Fruit fly (Drosophila melanogaster) whole organism, adult: ENCODE results near the gene CG15317.

Experiments
- CG11617 ChIP-seq: fragments of 200-800 bp; sonication (Bioruptor generic); optimal IDR thresholded peaks from 2 replicates; lab custom pipeline; 2017; ENCODE audit warnings: mild to moderate bottlenecking, missing biosample characterization, missing genetic modification reagents, missing genetic modification characterization
- CG12768 ChIP-seq: fragments of 200-800 bp; sonication (Bioruptor generic); optimal IDR thresholded peaks from 2 replicates; lab custom pipeline; 2017; ENCODE audit warnings: missing biosample characterization, missing genetic modification characterization, mild to moderate bottlenecking, moderate library complexity, missing genetic modification reagents
- CG14711 ChIP-seq: fragments of 200-800 bp; sonication (Bioruptor generic); optimal IDR thresholded peaks from 2 replicates; lab custom pipeline; 2018; ENCODE audit warnings: missing biosample characterization, mild to moderate bottlenecking, missing genetic modification characterization, moderate library complexity
- CG1620 ChIP-seq: fragments of 200-800 bp; sonication (Bioruptor generic); optimal IDR thresholded peaks from 2 replicates; lab custom pipeline; 2016; ENCODE audit warnings: missing biosample characterization, missing genetic modification characterization
- CG33017 ChIP-seq: fragments of 200-800 bp; sonication (Bioruptor generic); optimal IDR thresholded peaks from 2 replicates; lab custom pipeline; 2018; ENCODE audit warnings: missing biosample characterization, mild to moderate bottlenecking, missing genetic modification characterization, moderate library complexity
- CG5204 ChIP-seq: fragments of 200-800 bp; sonication (Bioruptor generic); optimal IDR thresholded peaks from 2 replicates; lab custom pipeline; 2016; ENCODE audit warnings: missing biosample characterization, missing genetic modification characterization
- CG7045 ChIP-seq: fragments of 200-800 bp; sonication (Bioruptor generic); optimal IDR thresholded peaks from 2 replicates; lab custom pipeline; 2017; ENCODE audit warnings: missing biosample characterization, mild to moderate bottlenecking, missing genetic modification characterization
- CG7101 ChIP-seq: fragments of 200-800 bp; sonication (Bioruptor generic); optimal IDR thresholded peaks from 2 replicates; lab custom pipeline; 2018; ENCODE audit warnings: missing biosample characterization, mild to moderate bottlenecking, missing genetic modification characterization, moderate library complexity
- Clk ChIP-seq: fragments of 200-800 bp; sonication (Bioruptor generic); optimal IDR thresholded peaks from 2 replicates; lab custom pipeline; 2017; ENCODE audit warnings: missing biosample characterization, missing genetic modification characterization
- Crg-1 ChIP-seq: fragments of 200-800 bp; sonication (Bioruptor generic); optimal IDR thresholded peaks from 2 replicates; lab custom pipeline; 2016; ENCODE audit warnings: missing biosample characterization, missing genetic modification characterization
- Hr96 ChIP-seq: fragments of 200-800 bp; sonication (Bioruptor generic); optimal IDR thresholded peaks from 2 replicates; lab custom pipeline; 2016; ENCODE audit warnings: missing biosample characterization, missing genetic modification characterization
- Mnt ChIP-seq: fragments of 200-800 bp; sonication (Bioruptor generic); optimal IDR thresholded peaks from 2 replicates; lab custom pipeline; 2016; ENCODE audit warnings: missing biosample characterization, mild to moderate bottlenecking, missing genetic modification characterization
- bab1 ChIP-seq: fragments of 200-800 bp; sonication (Bioruptor generic); optimal IDR thresholded peaks from 3 replicates; lab custom pipeline; 2019; ENCODE audit warnings: missing biosample characterization, mild to moderate bottlenecking, missing genetic modification characterization, moderate library complexity
- cic ChIP-seq: fragments of 200-800 bp; sonication (Bioruptor generic); optimal IDR thresholded peaks from 2 replicates; lab custom pipeline; 2017; ENCODE audit warnings: missing biosample characterization, mild to moderate bottlenecking, missing genetic modification characterization, moderate library complexity
- cnc ChIP-seq, 2 experiments: fragments of >200 bp; optimal IDR thresholded peaks; 2 replicates each; lab custom pipeline; 2017
- kay ChIP-seq: fragments of 200-800 bp; sonication (Bioruptor generic); peaks from one replicate; lab custom pipeline; 2016; ENCODE audit warnings: missing biosample characterization, missing genetic modification characterization, borderline replicate concordance
- ovo ChIP-seq: fragments of 200-800 bp; sonication (Bioruptor generic); optimal IDR thresholded peaks from 2 replicates; lab custom pipeline; 2016; ENCODE audit warnings: missing biosample characterization, missing genetic modification characterization
- pad ChIP-seq: fragments of 200-800 bp; sonication (Bioruptor generic); optimal IDR thresholded peaks from 3 replicates; lab custom pipeline; 2017; ENCODE audit warnings: missing biosample characterization, missing genetic modification characterization, mild to moderate bottlenecking, moderate library complexity, missing genetic modification reagents
- tj ChIP-seq: fragments of 200-800 bp; sonication (Bioruptor generic); optimal IDR thresholded peaks from 3 replicates; lab custom pipeline; 2017; ENCODE audit warnings: missing biosample characterization, mild to moderate bottlenecking, missing genetic modification characterization, moderate library complexity
- toe ChIP-seq: fragments of 200-800 bp; sonication (Bioruptor generic); optimal IDR thresholded peaks from 2 replicates; lab custom pipeline; 2016; ENCODE audit warnings: missing biosample characterization, missing genetic modification characterization

The CG15317 gene

DNA sequence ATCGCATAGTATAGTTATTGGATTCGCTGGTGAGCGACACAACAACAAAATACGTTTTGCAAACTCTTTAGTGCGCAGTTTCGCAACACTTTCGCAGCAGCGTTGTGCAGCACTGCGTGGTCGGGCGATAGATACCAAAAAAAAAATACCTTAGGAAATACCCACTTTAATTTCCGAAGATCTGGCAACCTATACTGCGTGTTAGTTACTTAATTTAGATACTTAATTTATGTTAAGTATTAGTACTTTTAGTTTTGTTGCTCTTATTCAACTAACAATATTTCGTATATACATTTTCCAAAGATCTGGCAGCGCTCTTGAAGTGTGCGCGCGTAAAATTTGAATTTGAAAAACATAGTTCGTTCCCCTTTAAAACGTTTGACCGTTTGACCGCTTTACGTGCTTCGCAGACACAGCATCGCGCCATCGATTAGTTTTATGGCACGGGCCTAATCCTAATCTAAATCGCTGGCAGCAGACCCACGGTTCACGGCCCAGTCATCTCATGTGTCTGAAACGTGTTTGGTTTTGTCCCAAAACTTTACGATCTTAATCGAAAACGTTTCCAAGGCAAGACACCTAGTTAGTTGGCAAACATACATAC lies 23.7 kb upstream of the CG15317 start, which contains the start of gene LPCAT:
Gene LPCAT (minus strand): TSS at position 70 of the 604 bp plus-strand sequence.
- TF ChIP-seq CG7045 (GFP tag; lab: Kevin White, UChicago) = peak; percentile 20
- TF ChIP-seq CG11617 (GFP tag; lab: Kevin White, UChicago) = peak; percentile 40
- peak; percentile 66 for TF ChIP-seq CG5204 (GFP tag; lab: Kevin White, UChicago)
- TF ChIP-seq CG12768 = peak; percentile 56
- peak; percentile 84 for TF ChIP-seq CG14711 (tag; lab: Kevin White, UChicago)
- peak; percentile 65 for TF ChIP-seq pad (GFP tag; lab: Kevin White, UChicago)
- TF ChIP-seq CG33017 = peak; percentile 50
- peak; percentile 90 for TF ChIP-seq bab1
- TF ChIP-seq toe (GFP tag; lab: Kevin White, UChicago) = peak; percentile 81
- peak; percentile 87 for TF ChIP-seq Hr96 (GFP tag; lab: Kevin White, UChicago)
- peak; percentile 31 for TF ChIP-seq cic (GFP tag; lab: Kevin White, UChicago)
- TF ChIP-seq kay (GFP tag; lab: Kevin White, UChicago) = no peak
- TF ChIP-seq ovo (GFP tag; lab: Kevin White, UChicago) = peak; percentile 51
- no peak for TF ChIP-seq tj (GFP tag; lab: Kevin White, UChicago)
- peak; percentile 60 for TF ChIP-seq Clk (GFP tag; lab: Kevin White, UChicago)
- TF ChIP-seq Mnt (GFP tag; lab: Kevin White, UChicago) = peak; percentile 73
- no peak for TF ChIP-seq cnc (optimal IDR thresholded peaks at IDR 0.05; lab: Kevin White, UChicago)
- peak; percentile 80 for TF ChIP-seq CG7101 (tag; lab: Kevin White, UChicago)
- peak; percentile 94 for TF ChIP-seq CG1620 (GFP tag; lab: Kevin White, UChicago)
- peak; percentile 82 for TF ChIP-seq Crg-1

DNA sequence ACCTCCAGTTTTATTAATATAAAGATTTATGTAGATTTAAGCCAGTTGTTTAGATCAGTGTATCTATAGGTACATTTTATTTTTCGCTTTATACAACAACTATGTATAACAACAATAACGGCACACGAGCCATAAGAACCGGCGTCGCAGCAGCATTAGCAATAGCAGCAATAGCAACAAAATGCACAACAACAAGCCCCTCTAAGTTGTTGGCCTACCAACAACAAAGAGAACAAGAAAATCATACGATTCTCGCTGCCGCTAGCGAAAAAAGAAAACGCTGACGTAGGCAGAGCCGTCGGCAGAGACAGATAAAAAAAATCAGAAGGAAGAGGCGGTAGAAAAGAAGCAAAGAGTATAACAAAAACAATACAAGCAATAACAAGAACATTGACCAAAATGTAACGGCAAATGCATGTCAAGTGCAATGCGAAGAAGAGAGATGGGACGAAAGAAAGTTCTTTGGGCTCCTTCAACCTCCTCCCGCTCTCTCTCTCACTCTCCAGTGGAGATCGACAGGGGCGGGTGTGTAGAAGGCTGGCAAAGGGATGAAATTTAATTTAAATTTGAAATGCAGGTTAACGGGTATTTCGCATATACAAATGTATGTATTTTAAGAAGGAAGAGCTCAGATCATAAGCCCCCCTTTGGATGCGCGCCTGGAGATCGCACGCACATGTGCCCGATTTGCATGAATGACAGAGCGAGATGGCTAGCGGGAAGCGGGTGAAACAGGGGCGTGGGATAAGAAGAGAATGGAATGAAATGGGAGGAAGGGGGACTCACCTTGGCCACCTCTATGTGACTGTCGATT lies 22.6 kb upstream of the CG15317 start:
- peak; percentile 99 for TF ChIP-seq tj (GFP tag; lab: Kevin White, UChicago)
- TF ChIP-seq ovo (GFP tag; lab: Kevin White, UChicago) = peak; percentile 89
- peak; percentile 97 for TF ChIP-seq bab1
- TF ChIP-seq Crg-1 = peak; percentile 95
- TF ChIP-seq CG11617 (GFP tag; lab: Kevin White, UChicago) = peak; percentile 92
- TF ChIP-seq Mnt (GFP tag; lab: Kevin White, UChicago) = peak; percentile 91
- TF ChIP-seq CG7045 (GFP tag; lab: Kevin White, UChicago) = peak; percentile 92
- TF ChIP-seq Hr96 (GFP tag; lab: Kevin White, UChicago) = peak; percentile 94
- TF ChIP-seq pad (GFP tag; lab: Kevin White, UChicago) = peak; percentile 97
- TF ChIP-seq kay (GFP tag; lab: Kevin White, UChicago) = peak; percentile 78
- TF ChIP-seq cic (GFP tag; lab: Kevin White, UChicago) = peak; percentile 75
- TF ChIP-seq CG5204 (GFP tag; lab: Kevin White, UChicago) = peak; percentile 84
- peak; percentile 55 for TF ChIP-seq toe (GFP tag; lab: Kevin White, UChicago)
- TF ChIP-seq cnc (optimal IDR thresholded peaks at IDR 0.05; lab: Kevin White, UChicago) = no peak
- TF ChIP-seq CG1620 (GFP tag; lab: Kevin White, UChicago) = peak; percentile 97
- TF ChIP-seq CG12768 = peak; percentile 91
- peak; percentile 97 for TF ChIP-seq CG7101 (tag; lab: Kevin White, UChicago)
- peak; percentile 76 for TF ChIP-seq Clk (GFP tag; lab: Kevin White, UChicago)
- TF ChIP-seq CG33017 = peak; percentile 92
- TF ChIP-seq CG14711 (tag; lab: Kevin White, UChicago) = peak; percentile 94

DNA sequence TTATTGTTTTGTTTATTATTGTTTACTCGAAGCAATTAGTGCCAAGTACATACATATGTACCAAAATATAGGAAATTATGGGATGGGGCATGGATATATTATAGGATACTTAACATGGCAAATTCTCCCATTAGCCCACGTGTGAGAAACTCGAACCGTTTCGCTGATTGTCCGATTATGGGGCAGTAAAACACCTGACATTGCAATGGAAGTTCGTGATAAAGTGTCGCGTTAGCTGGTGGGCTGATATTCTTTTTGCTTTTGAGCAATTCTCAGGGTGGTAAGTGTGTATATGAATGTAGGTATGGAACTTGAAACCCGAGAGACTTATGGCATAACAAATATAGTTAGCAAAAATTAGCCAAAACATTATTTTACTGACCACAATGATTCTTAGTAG lies 21.7 kb upstream of the CG15317 start:
- TF ChIP-seq pad (GFP tag; lab: Kevin White, UChicago) (no peak), CG7101 (tag; lab: Kevin White, UChicago) (peak; percentile 40), CG11617 (GFP tag; lab: Kevin White, UChicago) (no peak), Mnt (GFP tag; lab: Kevin White, UChicago) (peak; percentile 49), Clk (GFP tag; lab: Kevin White, UChicago) (no peak), CG1620 (GFP tag; lab: Kevin White, UChicago) (peak; percentile 2), CG12768 (no peak), tj (GFP tag; lab: Kevin White, UChicago) (peak; percentile 98), CG7045 (GFP tag; lab: Kevin White, UChicago) (no peak), bab1 (peak; percentile 30)

DNA sequence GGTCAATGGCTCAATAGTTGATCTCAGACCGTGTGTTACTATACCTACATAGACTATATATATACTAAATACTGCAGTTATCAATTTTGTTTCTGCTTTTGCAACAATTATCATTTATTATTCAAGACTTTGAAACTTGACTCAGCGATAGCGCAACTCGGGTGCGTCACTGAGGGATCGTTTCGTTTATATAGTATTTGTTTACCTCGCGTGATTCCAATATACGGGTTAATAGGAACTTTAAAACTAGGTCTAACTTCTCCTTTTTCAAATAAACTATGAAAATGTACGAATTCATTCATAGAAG lies 20.9 kb upstream of the CG15317 start:
- TF ChIP-seq CG1620 (GFP tag; lab: Kevin White, UChicago) (no peak), CG7101 (tag; lab: Kevin White, UChicago) (no peak), Crg-1 (no peak), CG14711 (tag; lab: Kevin White, UChicago) (no peak), pad (GFP tag; lab: Kevin White, UChicago) (no peak), cnc (optimal IDR thresholded peaks at IDR 0.05; lab: Kevin White, UChicago) (no peak), CG33017 (no peak), cic (GFP tag; lab: Kevin White, UChicago) (peak; percentile 55), Hr96 (GFP tag; lab: Kevin White, UChicago) (no peak), toe (GFP tag; lab: Kevin White, UChicago) (no peak), Clk (GFP tag; lab: Kevin White, UChicago) (no peak), CG5204 (GFP tag; lab: Kevin White, UChicago) (no peak), CG7045 (GFP tag; lab: Kevin White, UChicago) (no peak), CG11617 (GFP tag; lab: Kevin White, UChicago) (no peak), tj (GFP tag; lab: Kevin White, UChicago) (peak; percentile 13), Mnt (GFP tag; lab: Kevin White, UChicago) (no peak), ovo (GFP tag; lab: Kevin White, UChicago) (no peak), bab1 (no peak), CG12768 (peak; percentile 18), kay (GFP tag; lab: Kevin White, UChicago) (no peak)
